Fruit fly (Drosophila melanogaster) Kc167 (cell line): Measurements from ENCODE around the gene CG31673.

ENCODE experiments used
- Sin3A ChIP-seq: fragments of >200 bp; optimal IDR thresholded peaks from 2 replicates; lab custom pipeline; 2018; ENCODE audit warnings: missing external identifiers
- h ChIP-seq: fragments of >200 bp; optimal IDR thresholded peaks from 3 replicates; lab custom pipeline; 2018; ENCODE audit warnings: missing external identifiers
- insv ChIP-seq: fragments of >200 bp; optimal IDR thresholded peaks from 3 replicates; lab custom pipeline; 2018; ENCODE audit warnings: missing external identifiers
- psq ChIP-seq: fragments of >200 bp; optimal IDR thresholded peaks from 2 replicates; lab custom pipeline; 2017; ENCODE audit warnings: missing external identifiers
- ttk ChIP-seq: sonication (Bioruptor generic); optimal IDR thresholded peaks from 2 replicates; lab custom pipeline; 2017; ENCODE audit warnings: missing external identifiers

dm6 chr2L:20796758-20797514, 32.5 kb upstream of the CG31673 start, which contains the start of gene vari:
- no peak for TF ChIP-seq ttk
- no peak for TF ChIP-seq insv (lab: Kevin White, UChicago)
- no peak for TF ChIP-seq h
- no peak for TF ChIP-seq psq
- TF ChIP-seq Sin3A (lab: Kevin White, UChicago), result no peak
